Fruit fly (Drosophila melanogaster): ENCODE results near the gene CG15020.

CG15020 gene

DNA sequence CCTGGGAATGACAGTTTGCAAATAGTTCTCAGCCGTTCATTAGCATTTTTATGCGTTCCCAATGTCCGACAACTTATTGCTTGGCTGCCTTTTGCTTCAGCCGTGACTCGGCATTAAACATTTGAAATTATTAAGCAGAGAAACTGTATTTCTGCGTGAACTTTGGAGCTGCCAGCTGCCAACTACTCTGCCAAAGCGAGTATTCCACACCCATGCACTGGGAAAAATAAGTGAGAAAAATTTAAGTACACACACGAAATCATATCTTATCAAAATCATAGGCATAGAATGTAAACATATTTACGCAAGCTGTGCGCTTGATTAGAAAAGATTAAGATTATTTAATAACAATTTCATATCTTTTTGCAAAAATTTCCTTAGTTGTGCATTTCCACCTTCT is 8.5 kb upstream of the CG15020 start:
- no peak for TF ChIP-seq CG8478 (optimal IDR thresholded peaks at IDR 0.05)
- TF ChIP-seq CTCF (optimal IDR thresholded peaks at IDR 0.05) = no peak

- TF ChIP-seq CG8478 (optimal IDR thresholded peaks at IDR 0.05) (no peak), CTCF (optimal IDR thresholded peaks at IDR 0.05) (no peak)
Measured at dm6 chr3L:4413800-4414446, 7.5 kb upstream of the CG15020 start.

DNA sequence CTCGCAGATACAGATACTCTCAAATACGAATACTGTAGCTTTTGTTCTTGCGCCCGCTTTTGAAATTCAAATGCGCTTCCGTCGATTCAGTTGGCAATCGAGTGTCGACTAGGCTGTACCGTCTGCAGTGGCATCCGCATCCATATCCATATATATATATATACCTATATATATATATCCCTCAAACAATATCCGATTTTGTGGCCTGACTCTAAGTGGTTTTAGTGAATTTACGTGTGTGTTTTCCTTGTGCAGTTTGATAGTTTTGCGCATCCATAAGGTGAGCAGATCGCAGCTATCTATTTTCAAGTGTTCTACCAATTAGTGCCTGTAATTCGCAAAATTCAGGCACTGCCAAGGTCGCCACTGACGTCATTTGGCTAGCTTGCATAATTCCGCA is 6.9 kb upstream of the CG15020 start:
- TF ChIP-seq CTCF (optimal IDR thresholded peaks at IDR 0.05) (no peak), CG8478 (optimal IDR thresholded peaks at IDR 0.05) (no peak)

dm6 chr3L:4415326-4416274 is 5.9 kb upstream of the CG15020 start:
- TF ChIP-seq CG8478 (optimal IDR thresholded peaks at IDR 0.05) = no peak
- TF ChIP-seq CTCF (optimal IDR thresholded peaks at IDR 0.05) = no peak

dm6 chr3L:4417068-4417467 is 4.4 kb upstream of the CG15020 start:
- no peak for TF ChIP-seq CTCF (optimal IDR thresholded peaks at IDR 0.05)
- TF ChIP-seq CG8478 (optimal IDR thresholded peaks at IDR 0.05) = no peak

DNA sequence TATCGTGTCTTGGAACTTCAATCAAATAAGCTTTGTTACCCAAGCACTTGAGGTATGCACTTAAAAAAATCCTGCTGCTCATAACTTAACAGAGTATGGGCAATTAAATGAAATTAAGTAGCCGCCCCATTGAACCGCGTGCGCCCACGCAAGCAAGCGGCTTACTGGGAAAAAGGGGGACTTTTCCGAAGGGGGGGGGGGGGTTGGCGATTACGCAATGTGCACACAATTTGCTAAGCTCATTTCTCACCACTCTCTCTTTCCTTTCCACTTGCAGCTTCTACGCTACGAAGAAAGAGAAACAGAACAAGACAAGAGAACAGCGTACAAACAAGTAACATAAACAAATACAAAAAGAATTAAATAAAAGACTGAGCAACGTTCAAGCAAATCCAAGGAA is 3.9 kb upstream of the CG15020 start:
- TF ChIP-seq CG8478 (optimal IDR thresholded peaks at IDR 0.05) = no peak
- TF ChIP-seq CTCF (optimal IDR thresholded peaks at IDR 0.05) = no peak

dm6 chr3L:4426581-4426980 is 5.1 kb downstream of the CG15020 start:
- no peak for TF ChIP-seq CG8478 (optimal IDR thresholded peaks at IDR 0.05)
- TF ChIP-seq CTCF (optimal IDR thresholded peaks at IDR 0.05) = no peak

dm6 chr3L:4428918-4429546 is 7.6 kb downstream of the CG15020 start, which contains the start of gene nAChRbeta1:
Gene nAChRbeta1, plus strand, starts transcription at chr3L:4429349.
- TF ChIP-seq CTCF (optimal IDR thresholded peaks at IDR 0.05) (no peak), CG8478 (optimal IDR thresholded peaks at IDR 0.05) (no peak)

- TF ChIP-seq CG8478 (optimal IDR thresholded peaks at IDR 0.05) (no peak), CTCF (optimal IDR thresholded peaks at IDR 0.05) (no peak)
Measured at dm6 chr3L:4430331-4430730, 8.9 kb downstream of the CG15020 start.

- TF ChIP-seq CTCF (optimal IDR thresholded peaks at IDR 0.05) (no peak), CG8478 (optimal IDR thresholded peaks at IDR 0.05) (no peak)
Measured at dm6 chr3L:4431111-4431730, 9.8 kb downstream of the CG15020 start.

DNA sequence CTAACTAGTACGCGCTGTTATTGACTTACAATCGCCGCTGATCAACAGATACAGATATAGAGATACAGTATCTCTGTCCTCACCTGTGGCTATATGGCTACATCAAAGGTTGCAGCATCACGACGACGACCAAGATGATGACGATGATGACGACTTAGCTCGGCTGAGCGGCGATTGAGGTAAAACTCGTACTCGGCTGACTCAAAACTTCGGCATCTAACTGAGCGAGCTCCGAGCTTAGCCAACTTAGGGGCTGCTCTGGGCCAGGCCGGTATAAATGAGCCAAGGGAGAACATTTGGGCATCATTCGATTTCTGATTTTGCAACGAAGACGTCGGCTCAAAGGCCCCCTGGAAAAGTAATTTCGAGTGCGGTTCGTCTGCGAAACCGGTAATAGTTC is 15.0 kb downstream of the CG15020 start, which contains the start of gene CG15021:
Gene CG15021 (plus strand): TSS at position 301 of the 400 bp plus-strand sequence.
- no peak for TF ChIP-seq CTCF (optimal IDR thresholded peaks at IDR 0.05)
- TF ChIP-seq CG8478 (optimal IDR thresholded peaks at IDR 0.05) = no peak

DNA sequence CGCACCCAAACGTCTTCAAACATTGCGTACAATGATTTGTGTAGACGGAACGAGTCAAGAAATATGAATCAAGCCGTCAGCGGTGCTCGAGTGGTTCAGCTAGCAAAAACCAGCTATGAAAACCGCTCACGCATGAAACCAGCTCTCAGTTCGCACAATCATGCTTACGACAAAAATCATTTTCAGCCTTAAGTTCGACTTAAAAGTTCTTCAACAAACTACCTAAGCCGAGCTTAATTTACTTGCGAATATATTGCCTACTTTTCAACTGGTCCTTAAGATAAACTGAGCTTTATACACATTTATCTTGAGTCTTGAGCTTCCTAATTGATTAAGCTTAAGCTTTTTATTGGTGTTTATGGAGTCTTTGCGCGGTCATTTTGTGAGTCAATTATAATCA is 18.7 kb downstream of the CG15020 start:
- TF ChIP-seq CTCF (optimal IDR thresholded peaks at IDR 0.05) = no peak
- TF ChIP-seq CG8478 (optimal IDR thresholded peaks at IDR 0.05) = no peak

dm6 chr3L:4442168-4442567 is 20.7 kb downstream of the CG15020 start:
- TF ChIP-seq CTCF (optimal IDR thresholded peaks at IDR 0.05) = no peak
- no peak for TF ChIP-seq CG8478 (optimal IDR thresholded peaks at IDR 0.05)

DNA sequence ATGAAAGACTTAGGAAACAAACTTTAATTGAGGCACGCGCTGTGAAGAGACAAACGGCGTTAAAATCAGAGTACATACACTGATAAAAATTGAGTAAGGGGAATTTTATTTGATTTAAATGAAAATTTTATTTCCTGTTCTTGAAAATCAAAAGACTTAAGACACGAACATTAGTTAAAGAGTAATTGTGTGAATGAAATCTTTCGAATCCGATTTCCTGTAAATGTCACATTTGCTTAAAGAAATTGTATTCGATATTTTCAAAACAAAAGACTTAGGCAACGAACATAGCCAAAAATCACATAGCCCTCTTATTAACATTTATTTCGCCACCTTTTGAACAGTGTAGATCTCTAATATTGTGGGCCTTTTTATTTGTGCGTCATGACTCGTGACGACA is 24.4 kb downstream of the CG15020 start:
- no peak for TF ChIP-seq CG8478 (optimal IDR thresholded peaks at IDR 0.05)
- no peak for TF ChIP-seq CTCF (optimal IDR thresholded peaks at IDR 0.05)

dm6 chr3L:4446273-4446672 is 24.8 kb downstream of the CG15020 start, which contains the start of gene CG12607:
Gene CG12607, plus strand, starts transcription at chr3L:4446573.
- no peak for TF ChIP-seq CTCF (optimal IDR thresholded peaks at IDR 0.05)
- TF ChIP-seq CG8478 (optimal IDR thresholded peaks at IDR 0.05) = no peak

Data from S2 (cell line).